Fruit fly (Drosophila melanogaster): ENCODE data around the gene Noc1.

Noc1 gene

DNA sequence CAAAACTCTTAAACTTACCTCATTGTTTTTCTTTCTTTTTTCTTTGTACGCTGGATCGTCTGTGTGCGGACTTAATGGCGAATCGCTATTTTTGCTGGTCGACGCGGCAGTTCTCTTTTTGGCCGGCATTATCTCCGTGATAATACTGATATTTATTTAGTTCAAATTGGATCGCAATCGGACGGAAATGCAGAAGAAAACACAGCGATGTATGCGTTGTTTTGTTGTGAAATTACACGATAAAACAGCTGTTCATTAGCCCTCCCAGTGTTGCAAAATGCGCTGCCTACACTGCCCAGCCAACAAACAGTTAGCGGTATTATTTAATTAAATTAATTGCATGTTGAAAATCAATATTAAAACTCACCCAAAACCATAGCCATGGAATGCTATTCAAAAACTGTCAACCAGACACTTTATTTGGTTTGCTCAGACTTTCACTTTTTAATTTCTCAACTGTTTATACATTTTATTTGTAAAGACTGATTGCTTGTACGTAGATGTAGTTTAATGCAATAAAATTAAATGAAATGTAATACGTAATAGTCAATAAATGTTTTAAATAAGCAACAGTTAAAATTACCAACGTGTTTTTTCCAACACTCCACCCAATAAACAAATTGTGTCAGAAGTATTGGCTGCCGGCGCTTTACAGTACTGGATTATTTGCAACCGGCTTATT is 23.6 kb downstream of the Noc1 start, which contains the start of the genes Irbp18 and APP-BP1 (continued):
- peak; percentile 55 for TF ChIP-seq CG7271 (tag; optimal IDR thresholded peaks at IDR 0.05)
- TF ChIP-seq Hr78 (GFP tag; optimal IDR thresholded peaks at IDR 0.05) = peak in 1 of 2 experiments; percentile 54
- TF ChIP-seq nerfin-1 (tag; optimal IDR thresholded peaks at IDR 0.05) = peak; percentile 87
- TF ChIP-seq CG5180 (GFP tag; optimal IDR thresholded peaks at IDR 0.05) = peak; percentile 82
- peak; percentile 94 for TF ChIP-seq Abd-B (GFP tag; optimal IDR thresholded peaks at IDR 0.05)
- TF ChIP-seq CG14441 (GFP tag; IDR thresholded peaks at IDR 0.05) = peak; percentile 87
- TF ChIP-seq CG18764 (GFP tag; optimal IDR thresholded peaks at IDR 0.05) = peak; percentile 92
- peak; percentile 83 for TF ChIP-seq CG6813 (GFP tag; optimal IDR thresholded peaks at IDR 0.05)
- TF ChIP-seq CG6654 (GFP tag; optimal IDR thresholded peaks at IDR 0.05) = peak; percentile 76
- TF ChIP-seq GATAe (GFP tag; conservative IDR thresholded peaks at IDR 0.05) = no peak; the same call in 1 of the 2 replicates
- TF ChIP-seq CG3847 (GFP tag; IDR thresholded peaks at IDR 0.05) = peak; percentile 89
- no peak for TF ChIP-seq sc (optimal IDR thresholded peaks at IDR 0.05)
- peak; percentile 90 for TF ChIP-seq sc (GFP tag; optimal IDR thresholded peaks at IDR 0.05)
- peak; percentile 94 for TF ChIP-seq CG30431 (GFP tag; optimal IDR thresholded peaks at IDR 0.05)
- TF ChIP-seq CG13624 (GFP tag; optimal IDR thresholded peaks at IDR 0.05) = peak; percentile 95
- TF ChIP-seq CG1233 (GFP tag; optimal IDR thresholded peaks at IDR 0.05) = peak; percentile 94
- peak; percentile 95 for TF ChIP-seq CG3281 (GFP tag; optimal IDR thresholded peaks at IDR 0.05)
- peak; percentile 89 for TF ChIP-seq fd96Cb (tag; optimal IDR thresholded peaks at IDR 0.05)
- TF ChIP-seq CG15514 (GFP tag; optimal IDR thresholded peaks at IDR 0.05) = peak; percentile 90
- peak; percentile 22 for TF ChIP-seq cg (GFP tag; optimal IDR thresholded peaks at IDR 0.05)
- TF ChIP-seq Fer3 (tag; optimal IDR thresholded peaks at IDR 0.05) = peak; percentile 90
- TF ChIP-seq D (optimal IDR thresholded peaks at IDR 0.05) = no peak
- peak; percentile 92 for TF ChIP-seq D (GFP tag; optimal IDR thresholded peaks at IDR 0.05)
- peak; percentile 81 for TF ChIP-seq Mrtf (GFP tag; IDR thresholded peaks at IDR 0.05)
- TF ChIP-seq CG12391 (tag; optimal IDR thresholded peaks at IDR 0.05) = peak; percentile 96
- TF ChIP-seq bsh (GFP tag; optimal IDR thresholded peaks at IDR 0.05) = peak; percentile 84 to 92
- no peak for TF ChIP-seq CG42726 (GFP tag; IDR thresholded peaks at IDR 0.05; ENCODE audit: partially characterized antibody)
- peak; percentile 93 for TF ChIP-seq CG4820 (GFP tag; optimal IDR thresholded peaks at IDR 0.05)
- peak; percentile 90 for TF ChIP-seq Blimp-1 (GFP tag; optimal IDR thresholded peaks at IDR 0.05)
- TF ChIP-seq CG15479 (GFP tag; optimal IDR thresholded peaks at IDR 0.05) = peak; percentile 73
- no peak for TF ChIP-seq CG8478 (optimal IDR thresholded peaks at IDR 0.05)
- TF ChIP-seq CG5245 (GFP tag; optimal IDR thresholded peaks at IDR 0.05) = peak; percentile 87
- peak; percentile 98 for TF ChIP-seq tio (GFP tag; optimal IDR thresholded peaks at IDR 0.05)
- peak; percentile 92 to 95 for TF ChIP-seq crp (GFP tag; optimal IDR thresholded peaks at IDR 0.05)
- peak; percentile 99 for TF ChIP-seq Ets65A (GFP tag)
- peak; percentile 92 for TF ChIP-seq CG12769 (tag; optimal IDR thresholded peaks at IDR 0.05)
- peak; percentile 88 for TF ChIP-seq CG18011 (GFP tag; optimal IDR thresholded peaks at IDR 0.05)
- TF ChIP-seq zfh1 (GFP tag; IDR thresholded peaks at IDR 0.05) = peak; percentile 84
- peak; percentile 93 for TF ChIP-seq vfl (GFP tag; optimal IDR thresholded peaks at IDR 0.05)
- peak; percentile 87 for TF ChIP-seq CG8290 (GFP tag; optimal IDR thresholded peaks at IDR 0.05)
- TF ChIP-seq CG8290 (tag; optimal IDR thresholded peaks at IDR 0.05) = peak; percentile 81 to 92
- TF ChIP-seq CG12299 (tag; optimal IDR thresholded peaks at IDR 0.05) = peak; percentile 85
- TF ChIP-seq CG4360 (GFP tag; IDR thresholded peaks at IDR 0.05) = 0 out of 2 replicates have a peak, but pooled peaks have one; percentile 30
- TF ChIP-seq ftz-f1 (GFP tag; optimal IDR thresholded peaks at IDR 0.05) = peak; percentile 16
- peak; percentile 93 for TF ChIP-seq CG10654 (GFP tag; optimal IDR thresholded peaks at IDR 0.05)
- peak; percentile 93 for TF ChIP-seq unpg (GFP tag; optimal IDR thresholded peaks at IDR 0.05)
- peak; percentile 94 for TF ChIP-seq Fer1 (GFP tag; optimal IDR thresholded peaks at IDR 0.05)
- TF ChIP-seq CG9876 (GFP tag; optimal IDR thresholded peaks at IDR 0.05) = peak; percentile 84
- TF ChIP-seq Gug (GFP tag; IDR thresholded peaks at IDR 0.05) = peak; percentile 84
